Fruit fly (Drosophila melanogaster) whole organism, adult: Measurements from ENCODE around the gene CG34367.

Experiments
- CG11617 ChIP-seq: fragments of 200-800 bp; sonication (Bioruptor generic); optimal IDR thresholded peaks from 2 replicates; lab custom pipeline; 2017; ENCODE audit warnings: mild to moderate bottlenecking, missing biosample characterization, missing genetic modification reagents, missing genetic modification characterization
- CG12768 ChIP-seq: fragments of 200-800 bp; sonication (Bioruptor generic); optimal IDR thresholded peaks from 2 replicates; lab custom pipeline; 2017; ENCODE audit warnings: missing biosample characterization, missing genetic modification characterization, mild to moderate bottlenecking, moderate library complexity, missing genetic modification reagents
- CG14711 ChIP-seq: fragments of 200-800 bp; sonication (Bioruptor generic); optimal IDR thresholded peaks from 2 replicates; lab custom pipeline; 2018; ENCODE audit warnings: missing biosample characterization, mild to moderate bottlenecking, missing genetic modification characterization, moderate library complexity
- CG1620 ChIP-seq: fragments of 200-800 bp; sonication (Bioruptor generic); optimal IDR thresholded peaks from 2 replicates; lab custom pipeline; 2016; ENCODE audit warnings: missing biosample characterization, missing genetic modification characterization
- CG33017 ChIP-seq: fragments of 200-800 bp; sonication (Bioruptor generic); optimal IDR thresholded peaks from 2 replicates; lab custom pipeline; 2018; ENCODE audit warnings: missing biosample characterization, mild to moderate bottlenecking, missing genetic modification characterization, moderate library complexity
- CG5204 ChIP-seq: fragments of 200-800 bp; sonication (Bioruptor generic); optimal IDR thresholded peaks from 2 replicates; lab custom pipeline; 2016; ENCODE audit warnings: missing biosample characterization, missing genetic modification characterization
- CG7045 ChIP-seq: fragments of 200-800 bp; sonication (Bioruptor generic); optimal IDR thresholded peaks from 2 replicates; lab custom pipeline; 2017; ENCODE audit warnings: missing biosample characterization, mild to moderate bottlenecking, missing genetic modification characterization
- CG7101 ChIP-seq: fragments of 200-800 bp; sonication (Bioruptor generic); optimal IDR thresholded peaks from 2 replicates; lab custom pipeline; 2018; ENCODE audit warnings: missing biosample characterization, mild to moderate bottlenecking, missing genetic modification characterization, moderate library complexity
- Clk ChIP-seq: fragments of 200-800 bp; sonication (Bioruptor generic); optimal IDR thresholded peaks from 2 replicates; lab custom pipeline; 2017; ENCODE audit warnings: missing biosample characterization, missing genetic modification characterization
- Crg-1 ChIP-seq: fragments of 200-800 bp; sonication (Bioruptor generic); optimal IDR thresholded peaks from 2 replicates; lab custom pipeline; 2016; ENCODE audit warnings: missing biosample characterization, missing genetic modification characterization
- Hr96 ChIP-seq: fragments of 200-800 bp; sonication (Bioruptor generic); optimal IDR thresholded peaks from 2 replicates; lab custom pipeline; 2016; ENCODE audit warnings: missing biosample characterization, missing genetic modification characterization
- Mnt ChIP-seq: fragments of 200-800 bp; sonication (Bioruptor generic); optimal IDR thresholded peaks from 2 replicates; lab custom pipeline; 2016; ENCODE audit warnings: missing biosample characterization, mild to moderate bottlenecking, missing genetic modification characterization
- bab1 ChIP-seq: fragments of 200-800 bp; sonication (Bioruptor generic); optimal IDR thresholded peaks from 3 replicates; lab custom pipeline; 2019; ENCODE audit warnings: missing biosample characterization, mild to moderate bottlenecking, missing genetic modification characterization, moderate library complexity
- cic ChIP-seq: fragments of 200-800 bp; sonication (Bioruptor generic); optimal IDR thresholded peaks from 2 replicates; lab custom pipeline; 2017; ENCODE audit warnings: missing biosample characterization, mild to moderate bottlenecking, missing genetic modification characterization, moderate library complexity
- cnc ChIP-seq, 2 experiments: fragments of >200 bp; optimal IDR thresholded peaks; 2 replicates each; lab custom pipeline; 2017
- kay ChIP-seq: fragments of 200-800 bp; sonication (Bioruptor generic); peaks from one replicate; lab custom pipeline; 2016; ENCODE audit warnings: missing biosample characterization, missing genetic modification characterization, borderline replicate concordance
- ovo ChIP-seq: fragments of 200-800 bp; sonication (Bioruptor generic); optimal IDR thresholded peaks from 2 replicates; lab custom pipeline; 2016; ENCODE audit warnings: missing biosample characterization, missing genetic modification characterization
- pad ChIP-seq: fragments of 200-800 bp; sonication (Bioruptor generic); optimal IDR thresholded peaks from 3 replicates; lab custom pipeline; 2017; ENCODE audit warnings: missing biosample characterization, missing genetic modification characterization, mild to moderate bottlenecking, moderate library complexity, missing genetic modification reagents
- tj ChIP-seq: fragments of 200-800 bp; sonication (Bioruptor generic); optimal IDR thresholded peaks from 3 replicates; lab custom pipeline; 2017; ENCODE audit warnings: missing biosample characterization, mild to moderate bottlenecking, missing genetic modification characterization, moderate library complexity
- toe ChIP-seq: fragments of 200-800 bp; sonication (Bioruptor generic); optimal IDR thresholded peaks from 2 replicates; lab custom pipeline; 2016; ENCODE audit warnings: missing biosample characterization, missing genetic modification characterization

Gene CG34367

DNA sequence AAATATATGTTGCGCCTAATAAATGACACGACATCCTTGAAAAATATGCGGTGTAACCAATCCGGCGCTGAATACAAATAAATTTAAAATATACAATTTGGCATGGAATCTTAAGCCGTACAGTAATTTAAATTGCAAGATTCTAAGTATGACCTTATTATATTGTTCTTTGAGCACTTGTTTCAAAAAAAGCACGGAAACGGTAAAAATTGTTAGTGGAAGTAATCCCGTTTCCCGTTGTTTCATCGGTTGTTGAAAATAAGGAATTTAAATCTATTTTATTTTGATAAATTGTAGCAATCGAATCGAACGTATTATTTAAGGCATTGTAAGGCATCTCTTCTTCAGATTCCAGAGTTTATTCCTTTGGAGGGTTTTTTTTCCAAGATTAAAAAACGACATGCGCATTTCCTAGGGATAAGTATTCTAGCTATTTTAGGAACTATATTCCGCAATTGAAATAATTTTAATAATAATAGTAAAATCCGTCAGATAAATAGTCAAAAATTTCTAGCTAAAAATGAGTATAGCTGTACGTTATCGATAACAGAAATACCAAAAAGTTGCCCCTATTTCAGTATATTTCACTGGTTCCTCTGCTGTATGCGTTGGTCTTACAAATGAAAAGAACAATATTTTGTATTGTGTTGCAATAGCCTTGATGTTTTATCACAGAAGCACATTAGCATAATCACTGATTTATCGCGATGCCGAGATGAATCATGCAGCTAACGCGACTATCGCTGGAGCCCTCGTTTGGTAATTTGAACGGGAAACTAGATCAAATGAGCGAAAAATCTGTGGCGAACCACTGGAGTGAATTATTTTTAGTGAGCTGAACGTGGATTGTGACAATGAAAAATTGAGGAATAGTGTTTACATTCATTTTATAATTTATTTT, 20.4 kb downstream of the CG34367 start, which contains the start of gene GATAd:
Gene GATAd (plus strand): TSS at position 644 of the 901 bp plus-strand sequence.
- TF ChIP-seq bab1: peak; percentile 41
- TF ChIP-seq Crg-1 (GFP tag; lab: Kevin White, UChicago): no peak
- no peak for TF ChIP-seq cnc (optimal IDR thresholded peaks at IDR 0.05; lab: Kevin White, UChicago)
- peak; percentile 98 for TF ChIP-seq kay (GFP tag; lab: Kevin White, UChicago)
- TF ChIP-seq CG7045: no peak
- TF ChIP-seq CG33017: peak; percentile 30
- no peak for TF ChIP-seq tj (GFP tag; lab: Kevin White, UChicago)
- peak; percentile 38 for TF ChIP-seq pad (GFP tag; lab: Kevin White, UChicago)
- TF ChIP-seq cic (GFP tag; lab: Kevin White, UChicago): no peak
- no peak for TF ChIP-seq ovo (GFP tag; lab: Kevin White, UChicago)
- no peak for TF ChIP-seq CG11617 (GFP tag; lab: Kevin White, UChicago)
- TF ChIP-seq CG1620 (GFP tag; lab: Kevin White, UChicago): no peak
- peak; percentile 23 for TF ChIP-seq Mnt
- TF ChIP-seq Clk (GFP tag; lab: Kevin White, UChicago): no peak
- peak; percentile 15 for TF ChIP-seq CG12768 (GFP tag; lab: Kevin White, UChicago)
- no peak for TF ChIP-seq CG5204
- TF ChIP-seq Hr96 (GFP tag; lab: Kevin White, UChicago): no peak
- no peak for TF ChIP-seq toe
- no peak for TF ChIP-seq CG14711 (tag; lab: Kevin White, UChicago)
- peak; percentile 8 for TF ChIP-seq CG7101 (tag; lab: Kevin White, UChicago)

dm6 chr2L:10331066-10331847, 22.4 kb downstream of the CG34367 start, which contains the start of the genes Schip1 and Cox10:
TSS of gene Schip1 (minus strand) at chr2L:10331116.
TSS of gene Cox10 (plus strand) at chr2L:10331471.
- TF ChIP-seq CG11617 (GFP tag; lab: Kevin White, UChicago) (no peak), Clk (GFP tag; lab: Kevin White, UChicago) (no peak), CG1620 (GFP tag; lab: Kevin White, UChicago) (no peak), cic (GFP tag; lab: Kevin White, UChicago) (no peak), CG33017 (peak; percentile 40), bab1 (no peak), toe (no peak), kay (GFP tag; lab: Kevin White, UChicago) (peak; percentile 0), CG7101 (tag; lab: Kevin White, UChicago) (peak; percentile 44), CG12768 (GFP tag; lab: Kevin White, UChicago) (no peak), Hr96 (GFP tag; lab: Kevin White, UChicago) (no peak), CG7045 (no peak), tj (GFP tag; lab: Kevin White, UChicago) (no peak), Mnt (peak; percentile 10), pad (GFP tag; lab: Kevin White, UChicago) (no peak), ovo (GFP tag; lab: Kevin White, UChicago) (no peak), CG5204 (no peak), CG14711 (tag; lab: Kevin White, UChicago) (peak; percentile 26), Crg-1 (GFP tag; lab: Kevin White, UChicago) (no peak), cnc (optimal IDR thresholded peaks at IDR 0.05; lab: Kevin White, UChicago) (no peak)

DNA sequence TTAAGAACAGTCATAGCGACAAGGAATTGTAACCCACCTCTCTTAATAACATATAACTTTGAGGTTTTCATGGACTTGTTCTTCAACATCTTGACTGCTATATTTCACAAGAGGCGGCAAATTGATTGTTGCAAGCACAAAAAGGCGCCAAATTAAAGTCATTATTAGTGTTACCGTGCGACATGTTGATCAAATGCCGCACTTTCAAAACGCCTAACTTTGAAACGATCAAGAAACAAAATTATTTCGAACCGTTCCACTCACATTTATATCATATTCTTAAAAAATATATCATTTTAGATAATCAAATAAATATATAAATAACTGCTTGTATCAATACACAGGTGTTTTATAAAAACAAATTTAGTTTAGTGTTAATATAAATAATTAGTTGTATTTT, 25.9 kb downstream of the CG34367 start, which contains the start of gene RnrL:
Gene RnrL (minus strand): TSS at position 154 of the 400 bp plus-strand sequence.
- TF ChIP-seq kay (GFP tag; lab: Kevin White, UChicago): peak; percentile 82
- no peak for TF ChIP-seq cnc (optimal IDR thresholded peaks at IDR 0.05; lab: Kevin White, UChicago)

- TF ChIP-seq tj (GFP tag; lab: Kevin White, UChicago): no peak
- TF ChIP-seq kay (GFP tag; lab: Kevin White, UChicago): peak; percentile 69
These were observed 30.8 kb downstream of the CG34367 start, which contains the start of gene CG5381 for dm6 chr2L:10322773-10323487. TSS of gene CG5381 (minus strand) at chr2L:10323102.

- no peak for TF ChIP-seq CG5204
- TF ChIP-seq CG14711 (tag; lab: Kevin White, UChicago): no peak
- no peak for TF ChIP-seq CG12768 (GFP tag; lab: Kevin White, UChicago)
- no peak for TF ChIP-seq Clk (GFP tag; lab: Kevin White, UChicago)
- TF ChIP-seq pad (GFP tag; lab: Kevin White, UChicago): no peak
- no peak for TF ChIP-seq CG11617 (GFP tag; lab: Kevin White, UChicago)
- TF ChIP-seq bab1: no peak
- no peak for TF ChIP-seq tj (GFP tag; lab: Kevin White, UChicago)
- TF ChIP-seq CG1620 (GFP tag; lab: Kevin White, UChicago): no peak
- TF ChIP-seq ovo (GFP tag; lab: Kevin White, UChicago): no peak
These were observed 31.5 kb downstream of the CG34367 start, which contains the start of gene CG4995 for dm6 chr2L:10322176-10322575. TSS of gene CG4995 (plus strand) at chr2L:10322476.
